Fruit fly (Drosophila melanogaster) whole organism, larva: Measurements from ENCODE around the gene CG5440.

ENCODE experiments used
- noc ChIP-seq: fragments of 200-800 bp; sonication (Bioruptor generic); optimal IDR thresholded peaks from 3 replicates; lab custom pipeline; 2019; ENCODE audit warnings: missing biosample characterization, mild to moderate bottlenecking, missing genetic modification characterization, moderate library complexity

CG5440 gene

DNA sequence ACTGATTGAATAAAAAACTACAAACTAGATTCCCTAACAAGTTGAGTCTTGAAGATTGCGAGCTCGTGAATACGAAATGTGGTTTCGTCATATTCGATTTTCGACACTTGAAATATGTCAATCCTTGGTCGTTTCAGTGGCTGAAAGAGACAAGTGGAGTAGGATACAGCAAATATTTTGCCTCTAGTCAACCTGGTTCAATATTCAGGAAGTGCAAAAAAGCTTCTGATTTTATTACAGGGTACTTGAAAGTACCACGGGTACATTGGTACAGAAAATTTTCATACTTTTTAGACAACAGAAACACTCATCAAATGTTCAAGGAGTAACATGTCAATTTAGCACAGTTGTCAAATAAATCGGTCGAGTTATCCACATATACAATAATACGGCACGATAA is at the start of gene CG5440:
CG5440 (plus strand) TSS at position 301 of the 400 bp plus-strand sequence.
- no peak for TF ChIP-seq noc (tag; lab: Kevin White, UChicago)

DNA sequence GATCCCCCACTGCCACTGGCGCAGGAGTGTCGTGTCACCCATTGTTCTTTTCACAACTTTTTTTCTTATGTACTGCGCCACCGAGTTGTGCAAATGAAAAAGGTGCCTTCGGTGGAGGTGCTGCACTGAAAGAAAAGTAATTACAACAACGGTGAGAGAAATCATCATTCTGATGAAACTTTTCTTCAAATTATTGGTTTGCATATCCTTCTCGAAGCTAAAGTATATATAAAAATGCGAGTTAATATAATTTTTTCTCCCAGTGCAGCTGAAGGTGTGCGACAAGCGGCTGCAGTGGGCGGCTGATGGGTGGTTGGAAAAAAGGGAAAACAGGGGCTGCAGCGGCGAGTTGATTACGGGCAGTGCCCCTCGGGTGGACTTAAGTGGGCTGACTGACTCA is 21.6 kb upstream of the CG5440 start:
- no peak for TF ChIP-seq noc (tag; lab: Kevin White, UChicago)

dm6 chr2L:1315283-1315682 is 18.6 kb upstream of the CG5440 start:
- TF ChIP-seq noc (tag; lab: Kevin White, UChicago), result no peak

DNA sequence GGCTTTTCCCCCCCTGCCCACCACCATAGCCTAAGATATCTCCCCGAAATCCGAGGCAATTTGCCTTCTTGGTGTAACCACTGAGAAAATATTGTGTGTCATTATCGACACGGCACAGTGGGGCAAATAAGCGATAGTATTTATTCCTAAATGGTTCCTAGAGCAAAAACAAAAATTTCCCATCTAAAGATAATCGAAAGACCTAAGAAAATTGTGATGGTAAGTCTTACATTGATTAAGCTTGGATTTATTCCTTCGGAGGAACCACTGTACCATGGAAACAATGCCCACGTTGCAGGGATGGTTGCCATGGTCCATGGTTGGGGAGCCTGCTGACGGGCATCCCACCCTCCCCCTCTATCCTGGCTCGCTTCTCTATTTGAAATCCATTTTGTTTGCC is 17.5 kb upstream of the CG5440 start:
- no peak for TF ChIP-seq noc (tag; lab: Kevin White, UChicago)

dm6 chr2L:1328861-1329260 is 5.1 kb upstream of the CG5440 start, which contains the start of gene a5:
a5 (plus strand) TSS chr2L:1329161.
- TF ChIP-seq noc (tag; lab: Kevin White, UChicago), result no peak

DNA sequence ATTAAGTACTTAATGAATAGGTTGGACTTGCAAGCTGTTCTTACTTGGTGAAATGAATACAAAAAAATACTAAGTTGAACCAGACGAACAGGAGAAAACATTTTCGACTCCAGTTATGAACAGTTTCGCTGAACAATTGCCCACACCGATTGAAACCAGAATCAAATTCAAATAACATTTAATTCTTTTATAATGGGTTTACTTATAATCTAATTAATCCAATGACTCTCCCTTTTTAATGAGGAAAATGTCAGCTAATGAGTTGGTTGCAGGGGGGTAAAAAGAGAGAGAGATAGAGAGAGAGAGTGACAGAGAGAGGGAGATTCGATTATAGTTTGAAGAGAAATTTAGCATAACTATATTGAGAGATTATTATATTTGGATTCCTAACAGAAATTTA is 8.1 kb downstream of the CG5440 start, which contains the start of gene CG33923:
CG33923 (minus strand) TSS at position 101 of the 400 bp plus-strand sequence.
- no peak for TF ChIP-seq noc (tag; lab: Kevin White, UChicago)

DNA sequence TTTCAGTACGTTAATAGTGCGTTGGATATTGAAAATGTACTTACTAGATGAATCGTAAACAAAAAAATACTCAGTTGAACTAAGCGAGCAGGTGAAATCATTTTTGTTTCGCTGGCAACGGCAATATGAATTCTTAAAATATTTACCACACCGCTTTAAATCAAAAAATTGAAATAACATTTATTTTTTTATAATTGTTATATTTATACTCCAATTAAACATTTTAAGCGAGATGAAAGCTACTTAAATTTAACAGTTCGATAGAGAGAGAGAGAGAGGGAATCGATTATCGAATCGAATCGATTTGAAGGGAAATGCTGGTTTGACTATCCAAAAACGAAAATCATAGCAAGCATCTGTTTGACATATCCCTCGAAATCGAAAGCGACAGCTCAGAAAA is 10.1 kb downstream of the CG5440 start, which contains the start of the genes CG33922 and Cdlc2:
CG33922 (minus strand) TSS at position 101 of the 400 bp plus-strand sequence.
Cdlc2 (plus strand) TSS at position 330 of the 400 bp plus-strand sequence.
- no peak for TF ChIP-seq noc (tag; lab: Kevin White, UChicago)

DNA sequence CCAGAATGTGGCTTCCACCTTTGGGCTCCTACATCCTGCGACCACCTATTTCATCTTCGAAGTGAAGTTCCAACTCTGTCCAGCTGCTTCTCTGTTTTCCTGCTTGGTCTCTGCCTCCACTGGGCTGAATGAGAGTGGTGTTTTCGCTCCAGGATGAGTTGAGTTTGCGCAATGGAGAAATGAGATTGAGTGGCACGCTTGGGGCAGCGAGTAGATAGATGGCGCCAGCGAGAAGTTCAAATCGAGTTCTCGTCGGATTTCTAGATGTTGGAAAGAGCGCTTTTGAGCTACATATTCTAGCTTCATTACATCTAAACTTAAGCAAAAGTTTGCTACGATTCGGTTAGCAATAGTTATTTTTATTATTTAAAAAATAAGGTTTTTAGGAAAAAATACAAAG is 12.1 kb downstream of the CG5440 start:
- TF ChIP-seq noc (tag; lab: Kevin White, UChicago), result no peak

- no peak for TF ChIP-seq noc (tag; lab: Kevin White, UChicago)
Measured at dm6 chr2L:1352768-1353167, 18.8 kb downstream of the CG5440 start, which contains the start of gene CG5556. CG5556 (minus strand) TSS chr2L:1352868.

DNA sequence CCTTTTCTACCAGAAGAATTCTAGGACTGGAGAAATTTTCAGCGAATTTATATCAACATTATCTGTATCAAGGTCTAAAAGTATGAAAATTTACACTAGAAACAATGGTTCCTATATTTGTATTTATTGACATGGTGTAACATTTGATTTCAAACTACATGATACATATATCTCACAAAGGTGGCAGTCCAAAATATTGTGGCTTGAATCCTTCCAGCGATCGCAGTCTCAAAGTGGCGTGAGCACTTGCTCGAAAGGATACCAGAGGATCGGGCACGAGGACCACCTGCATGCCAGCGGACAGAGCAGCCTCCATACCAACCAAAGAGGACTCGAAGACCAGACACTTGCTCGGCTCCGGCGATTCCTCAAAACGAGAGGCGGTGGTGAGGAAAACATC is 20.1 kb downstream of the CG5440 start, which contains the start of gene CG5561:
CG5561 (minus strand) TSS at position 101 of the 400 bp plus-strand sequence.
- TF ChIP-seq noc (tag; lab: Kevin White, UChicago), result no peak

- TF ChIP-seq noc (tag; lab: Kevin White, UChicago), result no peak
Measured at dm6 chr2L:1354819-1355218, 20.9 kb downstream of the CG5440 start, which contains the start of gene CG31924. CG31924 (minus strand) TSS chr2L:1354919.

DNA sequence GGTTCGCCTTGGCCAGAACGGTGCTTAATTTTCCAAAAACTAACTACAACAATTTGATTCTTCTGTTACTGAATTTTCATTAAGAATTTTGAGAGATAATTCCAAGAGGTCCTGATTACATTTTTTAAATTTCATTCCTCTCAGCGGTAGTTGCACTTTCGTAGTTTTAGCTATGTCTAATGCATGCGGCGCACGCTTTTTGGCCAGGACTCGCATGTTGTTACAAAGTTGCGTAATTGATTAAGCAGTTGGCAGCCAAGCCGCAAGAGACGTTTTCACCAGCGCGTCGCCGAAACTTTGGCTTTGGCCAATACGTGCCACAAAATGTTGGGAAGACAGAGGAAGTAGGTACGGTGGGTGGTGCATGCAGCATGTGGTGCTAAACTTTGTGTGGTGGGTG is 21.9 kb downstream of the CG5440 start, which contains the start of gene CG5565:
CG5565 (minus strand) TSS at position 101 of the 400 bp plus-strand sequence.
- TF ChIP-seq noc (tag; lab: Kevin White, UChicago), result no peak

DNA sequence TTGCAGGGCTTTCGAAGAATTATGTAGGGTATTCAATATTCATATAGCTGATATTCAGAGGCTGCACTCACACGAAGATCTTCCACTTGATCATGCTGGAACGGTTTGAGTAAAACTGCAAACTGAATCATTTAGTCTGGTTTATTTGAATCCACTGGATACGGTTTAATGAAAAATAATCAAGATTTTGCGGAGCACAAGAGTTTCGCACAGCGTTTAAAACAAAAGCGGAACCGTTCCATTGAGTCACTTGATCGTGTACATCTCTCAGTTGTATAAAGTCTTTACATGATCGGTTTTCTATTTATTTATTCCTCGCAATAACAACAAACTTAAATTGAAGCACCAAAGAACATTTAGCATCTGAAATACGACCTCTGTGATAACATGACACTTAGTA is 25.8 kb downstream of the CG5440 start, which contains the start of gene CG31659:
CG31659 (minus strand) TSS at position 101 of the 400 bp plus-strand sequence.
- no peak for TF ChIP-seq noc (tag; lab: Kevin White, UChicago)

DNA sequence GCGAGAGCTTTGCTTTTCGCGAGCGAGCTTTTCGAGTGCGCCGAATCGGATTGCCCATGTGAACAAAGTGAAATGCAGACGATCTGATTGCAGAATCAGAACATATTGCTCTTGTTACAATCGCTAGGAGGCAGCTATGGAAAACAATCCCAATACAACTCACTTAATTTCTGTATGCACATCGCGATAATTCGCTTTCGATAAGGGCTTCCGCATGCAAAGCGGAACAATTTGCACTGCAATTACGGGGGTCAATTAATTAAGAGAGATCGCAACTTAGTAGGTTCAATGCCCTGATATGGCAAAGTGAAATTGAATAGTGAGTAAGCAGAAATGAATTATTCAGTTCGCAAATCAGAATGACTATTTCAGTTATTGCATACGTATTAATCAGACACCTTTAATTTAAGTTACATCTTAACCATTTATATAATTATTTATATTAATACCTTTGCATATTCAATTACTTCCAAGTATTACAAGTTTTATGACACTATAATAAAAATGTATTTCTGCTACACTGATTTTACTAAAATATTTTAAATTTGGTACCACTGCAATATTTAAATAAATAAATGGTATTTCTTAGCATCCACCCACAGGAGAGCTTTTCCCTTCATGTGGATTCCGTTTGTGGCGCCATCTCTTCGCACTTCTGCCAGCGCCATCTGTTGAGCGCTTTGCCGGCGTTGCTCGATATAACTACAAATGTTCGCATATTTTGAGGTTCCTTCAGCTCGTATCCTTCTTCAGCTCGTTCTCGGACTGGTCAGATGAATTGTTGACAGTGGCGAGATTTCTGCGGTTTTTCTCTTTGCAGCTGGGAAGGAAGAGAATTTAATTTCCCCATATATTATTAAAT is 28.1 kb downstream of the CG5440 start, which contains the start of gene NLaz:
NLaz (minus strand) TSS at position 51 of the 862 bp plus-strand sequence.
- no peak for TF ChIP-seq noc (tag; lab: Kevin White, UChicago)

DNA sequence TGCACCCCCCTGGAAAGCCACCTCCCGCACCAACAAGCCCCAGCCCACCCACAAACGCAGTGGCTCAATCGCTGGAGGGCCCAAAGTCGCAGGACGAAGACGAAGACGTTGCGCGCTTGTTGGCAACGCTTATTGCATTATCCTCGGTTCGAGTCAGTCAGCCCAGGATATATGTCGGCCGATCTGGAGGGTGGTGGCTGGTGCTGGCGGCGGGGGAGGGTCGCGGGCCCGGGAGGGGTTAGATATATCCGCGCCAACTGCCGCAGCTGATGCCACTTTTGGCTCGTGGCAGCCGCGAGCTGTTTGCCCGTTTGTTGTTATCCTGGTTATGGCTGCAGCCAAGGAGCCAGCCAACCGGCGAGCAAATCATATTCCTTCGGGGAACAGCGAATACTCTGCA is 31.1 kb downstream of the CG5440 start:
- no peak for TF ChIP-seq noc (tag; lab: Kevin White, UChicago)

DNA sequence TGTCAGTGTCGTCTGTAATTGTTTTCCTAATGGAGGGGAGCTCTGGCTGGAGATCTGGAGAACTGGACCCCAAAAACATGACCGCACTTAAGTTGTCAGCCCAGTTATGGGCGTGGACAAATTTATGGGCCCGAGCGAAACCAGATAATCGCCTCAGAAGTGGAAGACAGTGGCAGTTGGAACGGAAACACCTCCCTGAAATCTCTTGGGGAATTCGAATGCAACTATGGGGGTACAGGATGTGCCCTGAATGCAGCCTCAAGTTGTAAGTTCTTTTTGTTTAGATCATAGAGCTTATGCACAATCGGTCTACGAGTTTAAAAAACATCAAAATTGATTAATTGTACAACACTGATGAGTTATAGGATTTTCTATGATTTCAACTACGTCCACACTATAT is 33.8 kb downstream of the CG5440 start, which contains the start of gene CG14346:
CG14346 (plus strand) TSS at position 301 of the 400 bp plus-strand sequence.
- TF ChIP-seq noc (tag; lab: Kevin White, UChicago), result no peak
